Fruit fly (Drosophila melanogaster) whole organism, wandering third instar larva: ENCODE results near the gene CG15549.

Experiments
- CG9705 ChIP-seq: fragments of 200-800 bp; sonication (Bioruptor generic); optimal IDR thresholded peaks from 2 replicates; lab custom pipeline; 2018; ENCODE audit warnings: missing biosample characterization, mild to moderate bottlenecking, missing genetic modification characterization
- CrebA ChIP-seq: fragments of 200-800 bp; sonication (Bioruptor generic); optimal IDR thresholded peaks from 2 replicates; lab custom pipeline; 2016; ENCODE audit warnings: missing biosample characterization, mild to moderate bottlenecking, missing genetic modification characterization, borderline replicate concordance
- Dfd ChIP-seq: fragments of >200 bp; optimal IDR thresholded peaks from 2 replicates; lab custom pipeline; 2017; ENCODE audit warnings: missing biosample characterization, missing genetic modification characterization
- Mio ChIP-seq: sonication (Bioruptor generic); optimal IDR thresholded peaks from 2 replicates; lab custom pipeline; 2016; ENCODE audit warnings: missing biosample characterization, missing genetic modification characterization
- Myc ChIP-seq: fragments of >200 bp; optimal IDR thresholded peaks from 2 replicates; lab custom pipeline; 2017
- Sp1 ChIP-seq: fragments of 200-800 bp; sonication (Bioruptor generic); optimal IDR thresholded peaks from 3 replicates; lab custom pipeline; 2019; ENCODE audit warnings: missing biosample characterization, mild to moderate bottlenecking, missing genetic modification characterization, moderate library complexity
- br ChIP-seq: fragments of 200-800 bp; sonication (Bioruptor generic); optimal IDR thresholded peaks from 2 replicates; lab custom pipeline; 2016; ENCODE audit warnings: missing biosample characterization, missing genetic modification characterization
- psq ChIP-seq: fragments of 200-800 bp; sonication (Bioruptor generic); optimal IDR thresholded peaks from 3 replicates; lab custom pipeline; 2017; ENCODE audit warnings: missing biosample characterization, mild to moderate bottlenecking, missing genetic modification characterization, moderate library complexity
- tai ChIP-seq: sonication (Bioruptor generic); optimal IDR thresholded peaks from 2 replicates; lab custom pipeline; 2016; ENCODE audit warnings: missing biosample characterization, missing genetic modification characterization

DNA sequence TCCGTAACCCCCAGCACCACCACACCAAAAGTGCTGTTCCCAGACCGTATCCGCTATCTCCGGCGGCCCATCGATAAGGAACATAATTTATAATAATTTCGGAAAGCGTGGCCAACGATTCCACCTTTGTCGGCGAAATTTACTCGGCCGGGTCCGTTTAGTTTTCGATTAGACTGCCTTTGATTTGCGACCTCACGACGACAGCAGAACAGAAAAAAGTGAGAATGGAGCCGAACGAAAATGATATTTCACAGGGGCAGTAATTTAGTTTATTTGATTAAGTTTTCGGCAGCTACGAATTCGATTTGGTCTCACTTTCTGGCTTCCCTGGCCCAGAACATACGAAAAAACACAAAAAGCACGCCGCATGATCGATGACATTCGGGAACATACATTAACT lies 12.7 kb downstream of the CG15549 start:
- TF ChIP-seq Dfd (no peak), br (GFP tag; lab: Kevin White, UChicago) (no peak), psq (no peak), CG9705 (GFP tag; lab: Kevin White, UChicago) (no peak), tai (GFP tag; lab: Kevin White, UChicago) (no peak), Myc (lab: Kevin White, UChicago) (no peak), Sp1 (GFP tag; lab: Kevin White, UChicago) (no peak), Mio (GFP tag; lab: Kevin White, UChicago) (no peak), CrebA (GFP tag; lab: Kevin White, UChicago) (no peak)
